Worm (Caenorhabditis elegans) whole organism, L4 larva: ENCODE measurements around the gene fubl-2.

Experiments
- ces-1 ChIP-seq: fragments of 150-350 bp; sonication (generic microtip); optimal IDR thresholded peaks from 4 replicates; lab custom pipeline; 2014; ENCODE audit warnings: missing biosample characterization, missing genetic modification reagents, missing genetic modification characterization
- daf-19 ChIP-seq: fragments of 200-800 bp; sonication (Bioruptor generic); conservative IDR thresholded peaks from 2 replicates; pipeline ENCODE4 v1.3.6; 2022; ENCODE audit warnings: missing genetic modification characterization, missing compliant biosample characterization
- lin-39 ChIP-seq: fragments of 150-350 bp; optimal IDR thresholded peaks from 2 replicates; lab custom pipeline; 2014; ENCODE audit warnings: missing biosample characterization, missing genetic modification reagents, missing genetic modification characterization
- nhr-76 ChIP-seq: fragments of 150-350 bp; optimal IDR thresholded peaks from 2 replicates; lab custom pipeline; 2014; ENCODE audit warnings: missing biosample characterization, missing genetic modification characterization
- pqm-1 ChIP-seq: sonication (generic microtip); optimal IDR thresholded peaks from 2 replicates; lab custom pipeline; 2017; ENCODE audit warnings: missing biosample characterization, missing genetic modification characterization
- snpc-4 ChIP-seq: fragments of 150-350 bp; optimal IDR thresholded peaks from 2 replicates; lab custom pipeline; 2014; ENCODE audit warnings: missing biosample characterization, missing genetic modification characterization
- spr-3 ChIP-seq: fragments of 200-800 bp; sonication (Bioruptor generic); optimal IDR thresholded peaks from 2 replicates; lab custom pipeline; 2018; ENCODE audit warnings: mild to moderate bottlenecking, missing genetic modification characterization, missing compliant biosample characterization
- ztf-11 ChIP-seq: fragments of 150-350 bp; optimal IDR thresholded peaks from 2 replicates; lab custom pipeline; 2014; ENCODE audit warnings: missing biosample characterization, missing genetic modification characterization

DNA sequence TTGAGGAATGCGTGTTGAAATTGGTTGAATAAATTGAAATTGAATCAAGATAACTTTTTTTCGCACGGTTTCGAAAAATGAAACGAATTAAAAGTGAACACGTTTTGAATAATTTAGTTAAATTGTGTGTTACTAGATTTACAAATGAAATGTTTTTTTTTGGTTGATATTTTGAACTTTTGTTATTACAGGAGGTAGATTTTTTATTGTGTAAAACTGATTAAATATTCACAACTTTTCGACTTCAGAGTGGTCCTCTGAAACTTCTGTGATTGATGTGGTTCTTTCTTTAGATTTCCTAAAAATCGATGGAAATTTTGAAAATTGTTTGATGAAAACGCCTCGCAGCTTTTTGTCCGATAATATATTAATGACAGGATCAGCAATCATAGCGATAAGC is 11.2 kb downstream of the fubl-2 start, which contains the start of gene ZK418.13:
- no peak for TF ChIP-seq ztf-11 (tag; lab: Kevin White, UChicago)
- TF ChIP-seq lin-39 (tag; lab: Kevin White, UChicago), result no peak
- no peak for TF ChIP-seq snpc-4 (tag; lab: Kevin White, UChicago)
- TF ChIP-seq daf-19, result no peak
- TF ChIP-seq nhr-76 (tag; lab: Kevin White, UChicago), result no peak
- no peak for TF ChIP-seq spr-3 (GFP tag; lab: Kevin White, UChicago)
- no peak for TF ChIP-seq pqm-1 (tag; lab: Kevin White, UChicago)
- no peak for TF ChIP-seq ces-1 (GFP tag; lab: Kevin White, UChicago)
